Fruit fly (Drosophila melanogaster) whole organism, adult: Measurements from ENCODE around the gene CG14569.

Source experiments
- CG11617 ChIP-seq: fragments of 200-800 bp; sonication (Bioruptor generic); optimal IDR thresholded peaks from 2 replicates; lab custom pipeline; 2017; ENCODE audit warnings: mild to moderate bottlenecking, missing biosample characterization, missing genetic modification reagents, missing genetic modification characterization
- CG12768 ChIP-seq: fragments of 200-800 bp; sonication (Bioruptor generic); optimal IDR thresholded peaks from 2 replicates; lab custom pipeline; 2017; ENCODE audit warnings: missing biosample characterization, missing genetic modification characterization, mild to moderate bottlenecking, moderate library complexity, missing genetic modification reagents
- CG14711 ChIP-seq: fragments of 200-800 bp; sonication (Bioruptor generic); optimal IDR thresholded peaks from 2 replicates; lab custom pipeline; 2018; ENCODE audit warnings: missing biosample characterization, mild to moderate bottlenecking, missing genetic modification characterization, moderate library complexity
- CG1620 ChIP-seq: fragments of 200-800 bp; sonication (Bioruptor generic); optimal IDR thresholded peaks from 2 replicates; lab custom pipeline; 2016; ENCODE audit warnings: missing biosample characterization, missing genetic modification characterization
- CG33017 ChIP-seq: fragments of 200-800 bp; sonication (Bioruptor generic); optimal IDR thresholded peaks from 2 replicates; lab custom pipeline; 2018; ENCODE audit warnings: missing biosample characterization, mild to moderate bottlenecking, missing genetic modification characterization, moderate library complexity
- CG5204 ChIP-seq: fragments of 200-800 bp; sonication (Bioruptor generic); optimal IDR thresholded peaks from 2 replicates; lab custom pipeline; 2016; ENCODE audit warnings: missing biosample characterization, missing genetic modification characterization
- CG7045 ChIP-seq: fragments of 200-800 bp; sonication (Bioruptor generic); optimal IDR thresholded peaks from 2 replicates; lab custom pipeline; 2017; ENCODE audit warnings: missing biosample characterization, mild to moderate bottlenecking, missing genetic modification characterization
- CG7101 ChIP-seq: fragments of 200-800 bp; sonication (Bioruptor generic); optimal IDR thresholded peaks from 2 replicates; lab custom pipeline; 2018; ENCODE audit warnings: missing biosample characterization, mild to moderate bottlenecking, missing genetic modification characterization, moderate library complexity
- Clk ChIP-seq: fragments of 200-800 bp; sonication (Bioruptor generic); optimal IDR thresholded peaks from 2 replicates; lab custom pipeline; 2017; ENCODE audit warnings: missing biosample characterization, missing genetic modification characterization
- Crg-1 ChIP-seq: fragments of 200-800 bp; sonication (Bioruptor generic); optimal IDR thresholded peaks from 2 replicates; lab custom pipeline; 2016; ENCODE audit warnings: missing biosample characterization, missing genetic modification characterization
- Hr96 ChIP-seq: fragments of 200-800 bp; sonication (Bioruptor generic); optimal IDR thresholded peaks from 2 replicates; lab custom pipeline; 2016; ENCODE audit warnings: missing biosample characterization, missing genetic modification characterization
- Mnt ChIP-seq: fragments of 200-800 bp; sonication (Bioruptor generic); optimal IDR thresholded peaks from 2 replicates; lab custom pipeline; 2016; ENCODE audit warnings: missing biosample characterization, mild to moderate bottlenecking, missing genetic modification characterization
- bab1 ChIP-seq: fragments of 200-800 bp; sonication (Bioruptor generic); optimal IDR thresholded peaks from 3 replicates; lab custom pipeline; 2019; ENCODE audit warnings: missing biosample characterization, mild to moderate bottlenecking, missing genetic modification characterization, moderate library complexity
- cic ChIP-seq: fragments of 200-800 bp; sonication (Bioruptor generic); optimal IDR thresholded peaks from 2 replicates; lab custom pipeline; 2017; ENCODE audit warnings: missing biosample characterization, mild to moderate bottlenecking, missing genetic modification characterization, moderate library complexity
- cnc ChIP-seq, 2 experiments: fragments of >200 bp; optimal IDR thresholded peaks; 2 replicates each; lab custom pipeline; 2017
- kay ChIP-seq: fragments of 200-800 bp; sonication (Bioruptor generic); peaks from one replicate; lab custom pipeline; 2016; ENCODE audit warnings: missing biosample characterization, missing genetic modification characterization, borderline replicate concordance
- ovo ChIP-seq: fragments of 200-800 bp; sonication (Bioruptor generic); optimal IDR thresholded peaks from 2 replicates; lab custom pipeline; 2016; ENCODE audit warnings: missing biosample characterization, missing genetic modification characterization
- pad ChIP-seq: fragments of 200-800 bp; sonication (Bioruptor generic); optimal IDR thresholded peaks from 3 replicates; lab custom pipeline; 2017; ENCODE audit warnings: missing biosample characterization, missing genetic modification characterization, mild to moderate bottlenecking, moderate library complexity, missing genetic modification reagents
- tj ChIP-seq: fragments of 200-800 bp; sonication (Bioruptor generic); optimal IDR thresholded peaks from 3 replicates; lab custom pipeline; 2017; ENCODE audit warnings: missing biosample characterization, mild to moderate bottlenecking, missing genetic modification characterization, moderate library complexity
- toe ChIP-seq: fragments of 200-800 bp; sonication (Bioruptor generic); optimal IDR thresholded peaks from 2 replicates; lab custom pipeline; 2016; ENCODE audit warnings: missing biosample characterization, missing genetic modification characterization

CG14569 gene

dm6 chr3L:21715974-21716373 lies 15.4 kb downstream of the CG14569 start:
- TF ChIP-seq CG12768 (GFP tag; lab: Kevin White, UChicago) = no peak
- no peak for TF ChIP-seq cic (GFP tag; lab: Kevin White, UChicago)
- TF ChIP-seq CG33017 (tag; lab: Kevin White, UChicago) = no peak
- TF ChIP-seq ovo (GFP tag; lab: Kevin White, UChicago) = no peak
- TF ChIP-seq CG7101 = no peak
- TF ChIP-seq bab1 (GFP tag; lab: Kevin White, UChicago) = no peak
- TF ChIP-seq CG11617 = no peak
- TF ChIP-seq CG1620 (GFP tag; lab: Kevin White, UChicago) = no peak
- no peak for TF ChIP-seq CG7045
- TF ChIP-seq Mnt (GFP tag; lab: Kevin White, UChicago) = no peak
- no peak for TF ChIP-seq tj (GFP tag; lab: Kevin White, UChicago)
- TF ChIP-seq Crg-1 (GFP tag; lab: Kevin White, UChicago) = no peak
- TF ChIP-seq Hr96 (GFP tag; lab: Kevin White, UChicago) = no peak
- TF ChIP-seq pad (GFP tag; lab: Kevin White, UChicago) = no peak
- TF ChIP-seq CG14711 (tag; lab: Kevin White, UChicago) = no peak
- no peak for TF ChIP-seq toe
- no peak for TF ChIP-seq kay (GFP tag; lab: Kevin White, UChicago)
- no peak for TF ChIP-seq cnc (optimal IDR thresholded peaks at IDR 0.05; lab: Kevin White, UChicago)
- no peak for TF ChIP-seq CG5204
- TF ChIP-seq Clk = no peak

DNA sequence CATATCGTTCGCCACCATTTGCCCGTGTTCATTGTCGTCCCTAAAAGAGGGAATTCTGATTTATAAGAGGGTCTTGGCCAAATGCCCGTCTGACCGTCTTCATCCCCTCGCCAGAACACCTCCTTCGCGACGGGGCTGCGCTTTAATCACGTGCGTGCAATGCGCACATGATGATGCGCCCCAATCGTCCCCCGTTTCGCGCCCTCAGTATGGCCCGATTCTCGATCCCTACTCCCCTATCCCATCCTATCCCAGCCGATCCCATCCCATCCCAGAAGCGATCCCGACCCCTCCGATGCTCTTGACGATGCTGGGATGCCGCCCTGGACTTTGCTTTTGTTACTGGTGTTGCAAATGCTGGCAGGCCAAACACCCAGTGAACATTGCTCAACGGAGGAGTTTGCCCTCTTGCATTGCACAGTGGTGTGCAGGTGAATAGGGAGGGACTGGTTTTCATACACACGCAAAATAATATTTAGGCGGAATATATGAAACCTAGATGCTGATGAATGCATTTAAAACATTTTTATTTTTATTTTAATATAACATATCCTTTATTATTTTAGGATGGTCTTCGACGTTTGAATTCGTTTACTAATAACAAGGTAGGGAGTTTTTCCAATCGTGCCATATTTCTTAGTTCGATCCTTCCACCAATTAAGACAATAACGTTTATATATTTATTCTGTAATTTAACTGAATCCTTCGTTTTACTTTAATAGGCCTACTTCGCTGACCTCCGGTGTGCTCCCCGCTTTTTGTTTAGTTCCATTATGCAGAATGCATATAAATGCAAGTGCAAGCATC lies 21.4 kb downstream of the CG14569 start:
- TF ChIP-seq Hr96 (GFP tag; lab: Kevin White, UChicago) (no peak), kay (GFP tag; lab: Kevin White, UChicago) (no peak), CG11617 (no peak), cnc (optimal IDR thresholded peaks at IDR 0.05; lab: Kevin White, UChicago) (no peak), CG7101 (no peak), CG7045 (no peak), CG12768 (GFP tag; lab: Kevin White, UChicago) (no peak), toe (no peak), Mnt (GFP tag; lab: Kevin White, UChicago) (no peak), cic (GFP tag; lab: Kevin White, UChicago) (no peak)

dm6 chr3L:21706144-21706926 lies 25.0 kb downstream of the CG14569 start, which contains the start of gene CG32447:
Gene CG32447 (minus strand): TSS chr3L:21706365.
- TF ChIP-seq Mnt (GFP tag; lab: Kevin White, UChicago) = no peak
- TF ChIP-seq CG7101 = no peak
- no peak for TF ChIP-seq CG12768 (GFP tag; lab: Kevin White, UChicago)

DNA sequence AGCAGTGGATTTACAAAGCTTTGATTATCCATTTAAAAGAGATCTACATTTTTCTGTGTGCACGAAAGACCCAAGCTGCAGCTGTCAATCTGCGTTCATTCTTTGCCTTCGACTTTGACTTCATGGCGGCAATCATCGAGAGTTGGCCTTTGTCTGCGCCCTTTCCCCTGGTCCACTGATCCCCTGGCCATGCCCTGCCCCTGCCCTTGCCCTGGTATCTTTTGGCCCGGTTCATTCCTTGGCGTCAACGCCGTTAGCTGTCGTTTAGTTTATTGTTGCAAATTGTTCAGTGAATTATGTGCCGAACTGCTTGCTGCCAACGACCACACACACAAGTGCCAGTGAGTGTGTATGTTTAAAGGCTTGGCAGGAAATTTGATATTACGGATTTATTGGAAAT lies 30.4 kb downstream of the CG14569 start:
- no peak for TF ChIP-seq bab1 (GFP tag; lab: Kevin White, UChicago)

DNA sequence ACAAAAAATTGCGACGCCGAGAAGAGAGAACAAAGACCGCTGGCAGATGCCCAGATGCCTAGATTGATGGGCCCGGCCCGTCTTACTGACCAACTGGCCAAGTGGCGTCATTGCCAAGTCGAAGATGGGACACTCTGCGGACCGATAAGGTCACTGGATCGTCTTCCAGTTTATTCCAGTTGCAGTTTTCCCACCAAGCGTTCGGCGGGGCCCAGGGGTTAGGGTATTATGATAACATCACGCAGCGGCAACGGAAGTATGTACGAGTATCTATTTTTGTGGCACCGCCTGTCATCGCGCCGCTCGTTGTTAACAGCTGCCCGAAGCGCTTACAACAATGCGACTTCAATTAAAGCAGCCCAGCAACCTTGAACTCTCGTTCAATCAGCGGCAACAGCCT lies 31.3 kb downstream of the CG14569 start:
- no peak for TF ChIP-seq pad (GFP tag; lab: Kevin White, UChicago)
- no peak for TF ChIP-seq Hr96 (GFP tag; lab: Kevin White, UChicago)
- no peak for TF ChIP-seq tj (GFP tag; lab: Kevin White, UChicago)
- TF ChIP-seq bab1 (GFP tag; lab: Kevin White, UChicago) = no peak
- TF ChIP-seq CG12768 (GFP tag; lab: Kevin White, UChicago) = no peak
- no peak for TF ChIP-seq ovo (GFP tag; lab: Kevin White, UChicago)
- TF ChIP-seq CG7101 = no peak

DNA sequence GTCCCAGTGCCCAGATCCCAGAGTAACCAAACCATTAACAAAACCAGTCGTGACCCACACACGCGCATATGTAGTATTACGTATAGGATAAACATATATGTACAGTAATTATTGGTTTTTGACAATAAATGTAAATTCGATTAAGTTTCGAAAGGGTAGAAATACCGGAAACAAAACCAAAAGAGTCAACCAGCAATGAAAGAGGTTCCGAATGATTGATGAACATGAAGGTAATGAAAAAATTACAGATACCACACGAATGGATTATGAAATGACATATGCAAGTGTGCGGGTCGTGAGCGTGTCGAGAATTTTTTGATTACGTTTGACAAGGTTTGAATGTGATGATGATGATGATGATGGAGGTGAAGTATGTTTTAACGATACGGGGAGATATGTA lies 36.7 kb downstream of the CG14569 start:
- no peak for TF ChIP-seq CG7045
- no peak for TF ChIP-seq CG1620 (GFP tag; lab: Kevin White, UChicago)
- no peak for TF ChIP-seq Mnt (GFP tag; lab: Kevin White, UChicago)
- no peak for TF ChIP-seq Clk
- TF ChIP-seq CG33017 (tag; lab: Kevin White, UChicago) = no peak
- no peak for TF ChIP-seq toe
- TF ChIP-seq CG5204 = no peak
- TF ChIP-seq pad (GFP tag; lab: Kevin White, UChicago) = no peak

- no peak for TF ChIP-seq CG33017 (tag; lab: Kevin White, UChicago)
- no peak for TF ChIP-seq cic (GFP tag; lab: Kevin White, UChicago)
- TF ChIP-seq toe = no peak
- no peak for TF ChIP-seq ovo (GFP tag; lab: Kevin White, UChicago)
- no peak for TF ChIP-seq tj (GFP tag; lab: Kevin White, UChicago)
- TF ChIP-seq CG11617 = no peak
- TF ChIP-seq CG7101 = no peak
- TF ChIP-seq CG1620 (GFP tag; lab: Kevin White, UChicago) = no peak
- TF ChIP-seq CG7045 = no peak
- TF ChIP-seq pad (GFP tag; lab: Kevin White, UChicago) = no peak
- no peak for TF ChIP-seq cnc (optimal IDR thresholded peaks at IDR 0.05; lab: Kevin White, UChicago)
- no peak for TF ChIP-seq CG14711 (tag; lab: Kevin White, UChicago)
Measured at dm6 chr3L:21688607-21689129, 42.7 kb downstream of the CG14569 start.
